Worm (Caenorhabditis elegans) whole organism, L2 larva: ENCODE measurements around the gene eri-9.

ENCODE experiments used
- ZK546.5 ChIP-seq: sonication (generic microtip); optimal IDR thresholded peaks from 2 replicates; lab custom pipeline; 2017; ENCODE audit warnings: missing biosample characterization, missing genetic modification characterization
- aly-2 ChIP-seq: fragments of 150-350 bp; optimal IDR thresholded peaks from 2 replicates; lab custom pipeline; 2014; ENCODE audit warnings: missing biosample characterization, missing genetic modification characterization
- blmp-1 ChIP-seq: sonication (generic microtip); optimal IDR thresholded peaks from 2 replicates; lab custom pipeline; 2017; ENCODE audit warnings: missing genetic modification characterization, mild to moderate bottlenecking, missing compliant biosample characterization, antibody characterized with exemption, moderate library complexity; ENCODE audit not compliant: insufficient read depth
- elt-1 ChIP-seq: fragments of 150-350 bp; optimal IDR thresholded peaks from 2 replicates; lab custom pipeline; 2014; ENCODE audit warnings: missing biosample characterization, missing genetic modification characterization
- lin-39 ChIP-seq: fragments of 150-350 bp; optimal IDR thresholded peaks from 2 replicates; lab custom pipeline; 2014; ENCODE audit warnings: missing biosample characterization, missing genetic modification reagents, missing genetic modification characterization
- lsy-2 ChIP-seq, 2 experiments: fragments of 150-350 bp in 1 of 2; sonication (generic microtip) in 1 of 2; optimal IDR thresholded peaks; 2 replicates each; lab custom pipeline; 2014 to 2017; ENCODE audit warnings: missing biosample characterization in 2 of 2, missing genetic modification characterization in 2 of 2
- nhr-11 ChIP-seq: fragments of 150-350 bp; optimal IDR thresholded peaks from 2 replicates; lab custom pipeline; 2014; ENCODE audit warnings: missing biosample characterization, missing genetic modification characterization
- nhr-12 ChIP-seq: fragments of 150-350 bp; optimal IDR thresholded peaks from 2 replicates; lab custom pipeline; 2014; ENCODE audit warnings: missing biosample characterization, missing genetic modification characterization
- nhr-77 ChIP-seq: fragments of 150-350 bp; optimal IDR thresholded peaks from 2 replicates; lab custom pipeline; 2014; ENCODE audit warnings: missing biosample characterization, missing genetic modification characterization
- peb-1 ChIP-seq: fragments of 150-350 bp; optimal IDR thresholded peaks from 2 replicates; lab custom pipeline; 2014; ENCODE audit warnings: missing biosample characterization, missing genetic modification characterization
- ztf-11 ChIP-seq: sonication (generic microtip); optimal IDR thresholded peaks from 2 replicates; lab custom pipeline; 2017; ENCODE audit warnings: missing biosample characterization, missing genetic modification characterization

DNA sequence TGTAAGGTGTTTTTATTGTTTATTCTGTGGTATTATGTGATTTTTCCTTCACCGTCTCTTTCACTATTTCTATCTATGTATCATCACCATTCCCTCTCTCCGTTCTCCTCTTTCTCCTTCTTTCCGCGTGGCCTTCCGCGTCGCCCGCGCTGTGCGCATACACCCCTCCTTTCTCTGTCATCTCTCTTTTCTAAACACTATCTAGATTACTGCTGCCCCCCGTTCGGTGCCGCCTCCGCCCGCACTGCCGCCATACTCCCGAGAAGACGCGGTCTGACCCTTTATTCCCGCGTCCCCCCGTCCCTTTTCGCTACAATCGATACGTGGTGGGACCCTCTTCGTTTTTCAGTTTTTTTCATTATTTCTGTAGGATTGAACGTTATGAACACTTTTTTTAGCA lies 16.4 kb downstream of the eri-9 start:
- TF ChIP-seq lin-39 (tag; lab: Kevin White, UChicago) (no peak), peb-1 (no peak), blmp-1 (no peak), ZK546.5 (tag; lab: Kevin White, UChicago) (no peak), ztf-11 (tag; lab: Kevin White, UChicago) (no peak), nhr-12 (tag; lab: Kevin White, UChicago) (no peak), aly-2 (tag; lab: Kevin White, UChicago) (no peak), nhr-11 (tag; lab: Kevin White, UChicago) (no peak), nhr-77 (tag; lab: Kevin White, UChicago) (no peak), elt-1 (tag; lab: Kevin White, UChicago) (no peak), lsy-2 (tag; optimal IDR thresholded peaks at IDR 0.05; lab: Kevin White, UChicago) (no peak)
